Worm (Caenorhabditis elegans) whole organism, L4 larva: Measurements from ENCODE around the gene B0252.5.

Experiments used
- ama-1 ChIP-seq: fragments of 150-350 bp; optimal IDR thresholded peaks from 2 replicates; lab custom pipeline; 2014; ENCODE audit warnings: inconsistent platforms, mixed read lengths
- lsy-2 ChIP-seq, 2 experiments: fragments of 150-350 bp in 1 of 2; sonication (generic microtip) in 1 of 2; optimal IDR thresholded peaks; 2 replicates each; lab custom pipeline; 2014 to 2017; ENCODE audit warnings: missing biosample characterization in 2 of 2, missing genetic modification characterization in 2 of 2

- TF ChIP-seq ama-1 (lab: Kevin White, UChicago): no peak
- TF ChIP-seq lsy-2 (tag; optimal IDR thresholded peaks at IDR 0.05; lab: Kevin White, UChicago): no peak
Measured at ce11 chrII:6941520-6941919, 22.8 kb upstream of the B0252.5 start.
